Fruit fly (Drosophila melanogaster) whole organism, pupa: ENCODE results near the gene CG6901.

ENCODE experiments used
- CG10348 ChIP-seq: fragments of 200-800 bp; sonication (Bioruptor generic); IDR thresholded peaks from 2 replicates; pipeline ENCODE4 v1.3.6; 2022; ENCODE audit warnings: missing biosample characterization, missing genetic modification characterization
- CG13204 ChIP-seq: fragments of 200-800 bp; sonication (Bioruptor generic); optimal IDR thresholded peaks from 2 replicates; lab custom pipeline; 2018; ENCODE audit warnings: missing biosample characterization, mild to moderate bottlenecking, missing genetic modification characterization, moderate library complexity
- CG4496 ChIP-seq: fragments of 200-800 bp; sonication (Bioruptor generic); IDR thresholded peaks from 3 replicates; pipeline ENCODE4 v1.3.6; 2022; ENCODE audit warnings: missing biosample characterization, missing genetic modification characterization
- CG9948 ChIP-seq: fragments of 200-800 bp; sonication (Bioruptor generic); optimal IDR thresholded peaks from 2 replicates; lab custom pipeline; 2018; ENCODE audit warnings: missing biosample characterization, mild to moderate bottlenecking, missing genetic modification characterization, moderate library complexity
- Pif1A ChIP-seq: fragments of 200-800 bp; sonication (Bioruptor generic); optimal IDR thresholded peaks from 3 replicates; lab custom pipeline; 2016; ENCODE audit warnings: missing biosample characterization, missing genetic modification characterization
- Pif1B ChIP-seq: fragments of 200-800 bp; sonication (Bioruptor generic); optimal IDR thresholded peaks from 3 replicates; lab custom pipeline; 2016; ENCODE audit warnings: missing biosample characterization, missing genetic modification characterization
- Snoo ChIP-seq: fragments of 200-800 bp; sonication (Bioruptor generic); optimal IDR thresholded peaks from 3 replicates; lab custom pipeline; 2017; ENCODE audit warnings: missing biosample characterization, mild to moderate bottlenecking, missing genetic modification characterization, inconsistent platforms
- gl ChIP-seq: fragments of 200-800 bp; sonication (Bioruptor generic); optimal IDR thresholded peaks from 2 replicates; lab custom pipeline; 2018; ENCODE audit warnings: missing biosample characterization, mild to moderate bottlenecking, missing genetic modification characterization
- rn ChIP-seq: fragments of 200-800 bp; sonication (Bioruptor generic); IDR thresholded peaks from 2 replicates; pipeline ENCODE4 v1.3.6; 2022; ENCODE audit warnings: missing biosample characterization, missing genetic modification characterization

DNA sequence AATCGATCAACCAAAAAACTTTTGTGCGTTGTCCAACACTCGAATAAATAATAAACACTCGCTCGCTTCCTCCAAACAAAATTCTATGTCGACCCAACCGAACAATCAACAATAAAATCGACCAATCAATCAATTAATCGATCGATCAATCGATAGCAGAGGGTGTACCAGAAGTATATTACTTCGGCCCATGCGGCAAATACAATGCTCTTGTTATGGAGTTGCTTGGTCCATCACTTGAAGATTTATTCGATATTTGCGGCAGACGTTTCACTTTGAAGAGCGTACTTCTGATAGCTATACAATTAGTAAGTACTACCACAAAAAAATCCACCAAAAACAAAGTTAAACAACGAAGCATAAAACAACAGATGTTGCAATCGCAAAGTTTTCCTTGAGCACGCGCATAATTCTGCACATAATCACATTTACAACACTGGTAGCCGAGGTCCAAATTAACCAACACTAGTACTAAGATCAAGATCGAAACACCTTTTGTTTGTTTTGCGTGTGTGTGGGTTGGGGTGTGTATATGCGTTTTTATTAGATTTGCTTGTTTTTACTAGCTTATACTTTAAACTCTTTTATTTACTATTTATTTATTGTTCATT is 27.6 kb upstream of the CG6901 start:
- no peak for TF ChIP-seq Pif1A (GFP tag; lab: Kevin White, UChicago)
- no peak for TF ChIP-seq CG4496 (GFP tag; lab: Robert Waterston, UW)
- TF ChIP-seq CG9948 (tag; lab: Kevin White, UChicago): no peak
- TF ChIP-seq CG13204 (GFP tag; lab: Kevin White, UChicago): no peak
- TF ChIP-seq Pif1B (GFP tag; lab: Kevin White, UChicago): no peak
- TF ChIP-seq rn (GFP tag; lab: Robert Waterston, UW): no peak
- TF ChIP-seq CG10348: no peak
- no peak for TF ChIP-seq gl (tag; lab: Kevin White, UChicago)
- TF ChIP-seq Snoo (tag; lab: Kevin White, UChicago): no peak
